Fruit fly (Drosophila melanogaster) whole organism, prepupa: ENCODE results near the gene CenB1A.

Experiments used
- Blimp-1 ChIP-seq: fragments of 200-800 bp; sonication (Bioruptor generic); optimal IDR thresholded peaks from 3 replicates; lab custom pipeline; 2017; ENCODE audit warnings: missing biosample characterization, missing genetic modification characterization, mild to moderate bottlenecking, moderate library complexity, missing genetic modification reagents
- CG11762 ChIP-seq: fragments of 200-800 bp; sonication (Bioruptor generic); optimal IDR thresholded peaks from 3 replicates; lab custom pipeline; 2016; ENCODE audit warnings: missing biosample characterization, missing genetic modification characterization; ENCODE audit not compliant: insufficient read depth
- Lpt ChIP-seq: fragments of 200-800 bp; sonication (Bioruptor generic); optimal IDR thresholded peaks from 3 replicates; lab custom pipeline; 2016; ENCODE audit warnings: missing biosample characterization, missing genetic modification characterization
- OdsH ChIP-seq: fragments of 200-800 bp; sonication (Bioruptor generic); optimal IDR thresholded peaks from 3 replicates; lab custom pipeline; 2016; ENCODE audit warnings: missing biosample characterization, missing genetic modification characterization

DNA sequence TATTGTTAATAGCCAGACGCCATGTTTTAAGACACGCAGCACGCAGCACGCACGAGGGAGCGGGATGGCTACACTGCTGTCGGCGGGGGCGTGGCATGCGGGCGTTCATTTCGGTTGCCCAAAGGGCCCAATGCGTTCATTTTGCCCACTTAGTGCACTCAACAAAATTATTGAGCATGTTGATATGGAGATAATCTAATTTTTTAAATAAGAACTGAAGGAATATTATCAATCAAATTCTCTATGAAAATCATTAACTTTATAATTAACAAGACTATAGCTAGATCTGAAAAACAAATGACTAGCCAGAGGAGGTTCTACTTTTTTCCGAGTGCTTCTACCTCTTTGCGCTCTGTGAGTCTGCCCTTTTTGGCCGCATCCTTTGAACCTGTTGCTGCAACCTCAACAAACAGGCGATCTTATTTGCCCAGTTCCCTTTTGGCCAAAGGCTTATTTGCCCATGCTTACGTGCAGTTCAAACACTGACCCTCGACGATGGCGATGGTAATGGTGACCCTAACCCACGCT, 15.2 kb downstream of the CenB1A start:
- TF ChIP-seq CG11762 (GFP tag; lab: Kevin White, UChicago): no peak
- TF ChIP-seq OdsH: no peak
- no peak for TF ChIP-seq Lpt (GFP tag; lab: Kevin White, UChicago)
- TF ChIP-seq Blimp-1 (GFP tag; lab: Kevin White, UChicago): no peak
